Fruit fly (Drosophila melanogaster): ENCODE data around the gene boss.

DNA sequence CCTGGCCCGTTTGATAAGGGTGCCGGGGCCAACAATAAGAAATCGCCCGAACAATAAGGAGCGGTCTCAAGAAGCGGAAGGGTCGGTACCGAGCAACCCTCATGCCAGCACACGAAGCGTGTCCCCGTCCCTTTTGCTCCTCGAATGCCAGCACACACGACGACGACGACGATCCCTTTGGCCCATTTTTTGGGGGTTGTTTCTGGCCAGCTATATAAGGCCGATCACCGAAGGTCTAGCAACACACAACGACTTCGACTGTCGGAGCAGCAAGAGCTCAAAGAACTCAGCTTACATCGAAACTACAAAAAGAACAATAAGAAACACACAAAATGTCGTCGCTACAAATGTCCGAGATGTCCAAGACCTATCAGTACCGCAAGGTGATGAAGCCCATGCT lies 37.8 kb downstream of the boss start:
- TF ChIP-seq tap (tag; optimal IDR thresholded peaks at IDR 0.05) (no peak), Dad (GFP tag; optimal IDR thresholded peaks at IDR 0.05) (no peak), rib (GFP tag; IDR thresholded peaks at IDR 0.05) (no peak)
